Worm (Caenorhabditis elegans) whole organism, L2 larva: ENCODE results near the gene T04A6.2.
A peak's percentile ranks its signal among the peaks of the same experiment; 100 is the strongest.

Source experiments
- C34F6.9 ChIP-seq: fragments of 150-350 bp; optimal IDR thresholded peaks from 2 replicates; lab custom pipeline; 2014; ENCODE audit warnings: missing biosample characterization, missing genetic modification characterization
- F13H6.1 ChIP-seq: sonication (generic microtip); optimal IDR thresholded peaks from 2 replicates; lab custom pipeline; 2016; ENCODE audit warnings: missing genetic modification characterization, missing compliant biosample characterization
- R02D3.7 ChIP-seq: fragments of 150-350 bp; optimal IDR thresholded peaks from 2 replicates; lab custom pipeline; 2014; ENCODE audit warnings: missing biosample characterization, missing genetic modification characterization
- Y55F3AM.14 ChIP-seq: fragments of 200-800 bp; sonication (Bioruptor generic); optimal IDR thresholded peaks from 2 replicates; lab custom pipeline; 2018; ENCODE audit warnings: mild to moderate bottlenecking, missing genetic modification characterization, missing compliant biosample characterization
- ZK546.5 ChIP-seq: sonication (generic microtip); optimal IDR thresholded peaks from 2 replicates; lab custom pipeline; 2017; ENCODE audit warnings: missing biosample characterization, missing genetic modification characterization
- alr-1 ChIP-seq: fragments of 150-350 bp; optimal IDR thresholded peaks from 2 replicates; lab custom pipeline; 2014; ENCODE audit warnings: missing biosample characterization, missing genetic modification characterization
- aly-2 ChIP-seq: fragments of 150-350 bp; optimal IDR thresholded peaks from 2 replicates; lab custom pipeline; 2014; ENCODE audit warnings: missing biosample characterization, missing genetic modification characterization
- ama-1 ChIP-seq: fragments of 150-350 bp; optimal IDR thresholded peaks from 2 replicates; lab custom pipeline; 2018; ENCODE audit warnings: inconsistent platforms
- ceh-16 ChIP-seq: fragments of 150-350 bp; optimal IDR thresholded peaks from 2 replicates; lab custom pipeline; 2014; ENCODE audit warnings: missing biosample characterization, missing genetic modification characterization
- crh-2 ChIP-seq: sonication (generic microtip); optimal IDR thresholded peaks from 2 replicates; lab custom pipeline; 2017; ENCODE audit warnings: missing biosample characterization, missing genetic modification characterization
- dmd-4 ChIP-seq: sonication (generic microtip); optimal IDR thresholded peaks from 2 replicates; lab custom pipeline; 2017; ENCODE audit warnings: missing biosample characterization, missing genetic modification characterization
- egl-27 ChIP-seq: sonication (generic microtip); optimal IDR thresholded peaks from 3 replicates; lab custom pipeline; 2017; ENCODE audit warnings: missing biosample characterization, missing genetic modification reagents, missing genetic modification characterization
- elt-1 ChIP-seq: fragments of 150-350 bp; optimal IDR thresholded peaks from 2 replicates; lab custom pipeline; 2014; ENCODE audit warnings: missing biosample characterization, missing genetic modification characterization
- elt-3 ChIP-seq: sonication (generic microtip); optimal IDR thresholded peaks from 2 replicates; lab custom pipeline; 2017; ENCODE audit warnings: missing biosample characterization, missing genetic modification characterization
- fos-1 ChIP-seq: fragments of 150-350 bp; optimal IDR thresholded peaks from 2 replicates; lab custom pipeline; 2014; ENCODE audit warnings: missing biosample characterization, missing genetic modification characterization
- gmeb-1 ChIP-seq: fragments of 150-350 bp; optimal IDR thresholded peaks from 2 replicates; lab custom pipeline; 2014; ENCODE audit warnings: missing biosample characterization, missing genetic modification characterization
- lin-11 ChIP-seq: fragments of 150-350 bp; sonication (generic microtip); optimal IDR thresholded peaks from 2 replicates; lab custom pipeline; 2014; ENCODE audit warnings: missing biosample characterization, missing genetic modification characterization, inconsistent platforms, mixed read lengths
- lin-39 ChIP-seq: fragments of 150-350 bp; optimal IDR thresholded peaks from 2 replicates; lab custom pipeline; 2014; ENCODE audit warnings: missing biosample characterization, missing genetic modification reagents, missing genetic modification characterization
- lsy-2 ChIP-seq, 2 experiments: fragments of 150-350 bp in 1 of 2; sonication (generic microtip) in 1 of 2; optimal IDR thresholded peaks; 2 replicates each; lab custom pipeline; 2014 to 2017; ENCODE audit warnings: missing biosample characterization in 2 of 2, missing genetic modification characterization in 2 of 2
- mab-5 ChIP-seq: fragments of 150-350 bp; optimal IDR thresholded peaks from 2 replicates; lab custom pipeline; 2014; ENCODE audit warnings: missing biosample characterization, missing genetic modification characterization
- mbf-1 ChIP-seq: sonication (generic microtip); optimal IDR thresholded peaks from 2 replicates; lab custom pipeline; 2017; ENCODE audit warnings: missing biosample characterization, missing genetic modification characterization
- mdl-1 ChIP-seq, 2 experiments: fragments of 150-350 bp in 1 of 2; sonication (generic microtip) in 1 of 2; optimal IDR thresholded peaks; 2 replicates each; lab custom pipeline; 2017; ENCODE audit warnings: missing biosample characterization in 2 of 2, missing genetic modification characterization in 2 of 2
- nhr-10 ChIP-seq: sonication (generic microtip); optimal IDR thresholded peaks from 2 replicates; lab custom pipeline; 2017; ENCODE audit warnings: missing biosample characterization, missing genetic modification characterization
- nhr-11 ChIP-seq: fragments of 150-350 bp; optimal IDR thresholded peaks from 2 replicates; lab custom pipeline; 2014; ENCODE audit warnings: missing biosample characterization, missing genetic modification characterization
- nhr-12 ChIP-seq: fragments of 150-350 bp; optimal IDR thresholded peaks from 2 replicates; lab custom pipeline; 2014; ENCODE audit warnings: missing biosample characterization, missing genetic modification characterization
- nhr-129 ChIP-seq: fragments of 150-350 bp; optimal IDR thresholded peaks from 2 replicates; lab custom pipeline; 2014; ENCODE audit warnings: missing biosample characterization, missing genetic modification characterization
- nhr-21 ChIP-seq: fragments of 150-350 bp; optimal IDR thresholded peaks from 2 replicates; lab custom pipeline; 2014; ENCODE audit warnings: missing biosample characterization, missing genetic modification characterization
- nhr-237 ChIP-seq: fragments of 150-350 bp; optimal IDR thresholded peaks from 2 replicates; lab custom pipeline; 2014; ENCODE audit warnings: missing biosample characterization, missing genetic modification characterization
- nhr-25 ChIP-seq: fragments of 150-350 bp; sonication (generic microtip); optimal IDR thresholded peaks from 3 replicates; lab custom pipeline; 2014; ENCODE audit warnings: missing biosample characterization, missing genetic modification characterization
- nhr-6 ChIP-seq: fragments of 150-350 bp; optimal IDR thresholded peaks from 2 replicates; lab custom pipeline; 2014; ENCODE audit warnings: missing biosample characterization, missing genetic modification characterization
- nhr-77 ChIP-seq: fragments of 150-350 bp; optimal IDR thresholded peaks from 2 replicates; lab custom pipeline; 2014; ENCODE audit warnings: missing biosample characterization, missing genetic modification characterization
- peb-1 ChIP-seq: fragments of 150-350 bp; optimal IDR thresholded peaks from 2 replicates; lab custom pipeline; 2014; ENCODE audit warnings: missing biosample characterization, missing genetic modification characterization
- sem-4 ChIP-seq: fragments of 150-350 bp; optimal IDR thresholded peaks from 2 replicates; lab custom pipeline; 2014; ENCODE audit warnings: missing biosample characterization, missing genetic modification reagents, missing genetic modification characterization
- skn-1 ChIP-seq: sonication (generic microtip); optimal IDR thresholded peaks from 2 replicates; lab custom pipeline; 2017; ENCODE audit warnings: missing biosample characterization, missing genetic modification characterization
- sma-3 ChIP-seq: sonication (generic microtip); optimal IDR thresholded peaks from 2 replicates; lab custom pipeline; 2016; ENCODE audit warnings: missing genetic modification reagents, missing genetic modification characterization, missing compliant biosample characterization
- sma-9 ChIP-seq, 2 experiments: fragments of 150-350 bp in 1 of 2; sonication (generic microtip) in 1 of 2; optimal IDR thresholded peaks; 2 replicates each; lab custom pipeline; 2014 to 2016; ENCODE audit warnings: missing genetic modification characterization in 2 of 2, mild to moderate bottlenecking in 1 of 2, missing biosample characterization in 1 of 2, missing compliant biosample characterization in 1 of 2, missing genetic modification reagents in 1 of 2, moderate library complexity in 1 of 2
- snpc-4 ChIP-seq: fragments of 150-350 bp; optimal IDR thresholded peaks from 2 replicates; lab custom pipeline; 2014; ENCODE audit warnings: missing biosample characterization, missing genetic modification characterization
- unc-39 ChIP-seq: fragments of 150-350 bp; optimal IDR thresholded peaks from 2 replicates; lab custom pipeline; 2014; ENCODE audit warnings: missing biosample characterization, missing genetic modification characterization
- unc-55 ChIP-seq: fragments of 150-350 bp; sonication (generic microtip); optimal IDR thresholded peaks from 3 replicates; lab custom pipeline; 2014; ENCODE audit warnings: missing biosample characterization, missing genetic modification reagents, missing genetic modification characterization
- unc-62 ChIP-seq: fragments of 150-350 bp; optimal IDR thresholded peaks from 2 replicates; lab custom pipeline; 2014; ENCODE audit warnings: missing biosample characterization, missing genetic modification reagents, missing genetic modification characterization
- zag-1 ChIP-seq: fragments of 150-350 bp; optimal IDR thresholded peaks from 2 replicates; lab custom pipeline; 2014; ENCODE audit warnings: missing biosample characterization, missing genetic modification characterization
- ztf-1 ChIP-seq: fragments of 200-800 bp; sonication (Bioruptor generic); conservative IDR thresholded peaks from 2 replicates; pipeline ENCODE4 v1.3.6; 2022; ENCODE audit warnings: missing genetic modification characterization, missing compliant biosample characterization
- ztf-11 ChIP-seq: sonication (generic microtip); optimal IDR thresholded peaks from 2 replicates; lab custom pipeline; 2017; ENCODE audit warnings: missing biosample characterization, missing genetic modification characterization

Gene T04A6.2

DNA sequence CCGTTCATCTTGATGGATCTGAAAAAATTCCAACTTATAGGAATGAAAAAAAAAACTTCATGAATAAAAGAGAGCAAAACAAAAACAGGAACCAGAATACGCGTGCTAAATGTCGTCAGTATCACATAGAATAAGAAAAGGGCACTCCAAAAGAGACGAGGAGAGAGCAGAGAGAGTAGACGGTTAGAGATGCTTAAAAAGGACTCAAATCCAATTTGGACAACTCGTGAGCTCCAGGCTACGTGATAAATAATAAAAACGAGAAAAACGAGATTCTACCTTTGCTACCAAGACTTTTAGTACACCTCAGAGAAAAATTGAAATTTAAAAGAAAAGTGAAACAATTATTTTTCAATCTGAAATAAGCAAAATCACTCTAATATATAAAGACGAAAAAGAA is 28.5 kb downstream of the T04A6.2 start, which contains the start of gene upp-1:
Gene upp-1 (minus strand): TSS at position 18 of the 400 bp plus-strand sequence.
- no peak for TF ChIP-seq nhr-77
- no peak for TF ChIP-seq ztf-1 (GFP tag; lab: Robert Waterston, UW)
- no peak for TF ChIP-seq aly-2 (tag; lab: Kevin White, UChicago)
- TF ChIP-seq F13H6.1: no peak
- TF ChIP-seq nhr-129 (tag; lab: Kevin White, UChicago): peak; percentile 39
- no peak for TF ChIP-seq unc-62 (GFP tag; lab: Kevin White, UChicago)
- TF ChIP-seq C34F6.9 (tag; lab: Kevin White, UChicago): peak; percentile 78
- no peak for TF ChIP-seq nhr-25 (tag; lab: Kevin White, UChicago)
- TF ChIP-seq lin-11 (tag; lab: Kevin White, UChicago): no peak
- peak; percentile 26 for TF ChIP-seq unc-55 (GFP tag; lab: Kevin White, UChicago)
- TF ChIP-seq nhr-21 (tag; lab: Kevin White, UChicago): no peak
- TF ChIP-seq dmd-4 (tag; lab: Kevin White, UChicago): no peak
- TF ChIP-seq elt-3 (tag; lab: Kevin White, UChicago): no peak
- peak; percentile 31 for TF ChIP-seq sem-4 (tag; lab: Kevin White, UChicago)
- TF ChIP-seq Y55F3AM.14: no peak
- TF ChIP-seq lsy-2 (tag; optimal IDR thresholded peaks at IDR 0.05; lab: Kevin White, UChicago): peak in 1 of 2 experiments; percentile 67
- TF ChIP-seq snpc-4 (tag; lab: Kevin White, UChicago): no peak
- TF ChIP-seq skn-1 (tag; lab: Kevin White, UChicago): no peak
- TF ChIP-seq nhr-6: no peak
- no peak for TF ChIP-seq mab-5 (tag; lab: Kevin White, UChicago)
- TF ChIP-seq ZK546.5: no peak
- TF ChIP-seq crh-2 (tag; lab: Kevin White, UChicago): peak; percentile 8
- no peak for TF ChIP-seq zag-1 (tag; lab: Kevin White, UChicago)
- TF ChIP-seq egl-27: no peak
- no peak for TF ChIP-seq mbf-1 (tag; lab: Kevin White, UChicago)

- TF ChIP-seq ztf-1 (GFP tag; lab: Robert Waterston, UW) (no peak), lsy-2 (tag; optimal IDR thresholded peaks at IDR 0.05; lab: Kevin White, UChicago) (peak in 1 of 2 experiments; percentile 53), ceh-16 (tag; lab: Kevin White, UChicago) (no peak), peb-1 (tag; lab: Kevin White, UChicago) (no peak), ama-1 (lab: Kevin White, UChicago) (no peak), nhr-129 (tag; lab: Kevin White, UChicago) (peak; percentile 57), lin-11 (tag; lab: Kevin White, UChicago) (no peak), fos-1 (tag; lab: Kevin White, UChicago) (peak; percentile 95), lin-39 (tag; lab: Kevin White, UChicago) (no peak), Y55F3AM.14 (no peak), nhr-237 (tag; lab: Kevin White, UChicago) (no peak), nhr-11 (tag; lab: Kevin White, UChicago) (no peak), sma-3 (GFP tag; lab: Kevin White, UChicago) (peak; percentile 85), alr-1 (tag; lab: Kevin White, UChicago) (no peak), gmeb-1 (peak; percentile 59), nhr-12 (tag; lab: Kevin White, UChicago) (no peak), skn-1 (tag; lab: Kevin White, UChicago) (peak; percentile 79), mbf-1 (tag; lab: Kevin White, UChicago) (no peak), nhr-6 (no peak), C34F6.9 (tag; lab: Kevin White, UChicago) (no peak), crh-2 (tag; lab: Kevin White, UChicago) (peak; percentile 90), nhr-77 (no peak), unc-39 (tag; lab: Kevin White, UChicago) (no peak), F13H6.1 (peak; percentile 32), unc-62 (GFP tag; lab: Kevin White, UChicago) (no peak), sma-9 (GFP tag; optimal IDR thresholded peaks at IDR 0.05; lab: Kevin White, UChicago) (peak; percentile 93), sma-9 (tag; optimal IDR thresholded peaks at IDR 0.05; lab: Kevin White, UChicago) (no peak), nhr-21 (tag; lab: Kevin White, UChicago) (peak; percentile 80), nhr-10 (tag; lab: Kevin White, UChicago) (no peak), mab-5 (tag; lab: Kevin White, UChicago) (no peak), snpc-4 (tag; lab: Kevin White, UChicago) (no peak), sem-4 (tag; lab: Kevin White, UChicago) (no peak), ZK546.5 (no peak), nhr-25 (tag; lab: Kevin White, UChicago) (peak; percentile 32), aly-2 (tag; lab: Kevin White, UChicago) (no peak), zag-1 (tag; lab: Kevin White, UChicago) (no peak), ztf-11 (tag; lab: Kevin White, UChicago) (no peak), dmd-4 (tag; lab: Kevin White, UChicago) (no peak), unc-55 (GFP tag; lab: Kevin White, UChicago) (no peak), elt-1 (tag; lab: Kevin White, UChicago) (no peak), egl-27 (peak; percentile 59), R02D3.7 (tag; lab: Kevin White, UChicago) (no peak), mdl-1 (tag; optimal IDR thresholded peaks at IDR 0.05; lab: Kevin White, UChicago) (peak; percentile 13 to 56)
Measured at ce11 chrIII:7643902-7644641, 29.4 kb downstream of the T04A6.2 start.
